Worm (Caenorhabditis elegans): ENCODE data around the gene srv-30.

The srv-30 gene

ce11 chrIV:6294081-6294480 lies 24.8 kb upstream of the srv-30 start, which contains the start of gene hil-2:
hil-2 (plus strand) TSS chrIV:6294240.
- TF ChIP-seq F13H6.1 (tag; optimal IDR thresholded peaks at IDR 0.05) (no peak), unc-55 (GFP tag; optimal IDR thresholded peaks at IDR 0.05) (peak; percentile 21), mbf-1 (tag; optimal IDR thresholded peaks at IDR 0.05) (no peak), C34F6.9 (tag; optimal IDR thresholded peaks at IDR 0.05) (no peak), nhr-10 (tag; optimal IDR thresholded peaks at IDR 0.05) (no peak), elt-1 (tag; optimal IDR thresholded peaks at IDR 0.05) (no peak), nhr-77 (tag; optimal IDR thresholded peaks at IDR 0.05) (no peak), snpc-4 (tag; optimal IDR thresholded peaks at IDR 0.05) (no peak)

ce11 chrIV:6290741-6291140 lies 21.5 kb upstream of the srv-30 start, which contains the start of gene srv-24:
srv-24 (minus strand) TSS chrIV:6290841.
- no peak for TF ChIP-seq nhr-12 (tag; optimal IDR thresholded peaks at IDR 0.05)
- TF ChIP-seq blmp-1 (tag; optimal IDR thresholded peaks at IDR 0.05; ENCODE audit: insufficient read depth), result no peak
- no peak for TF ChIP-seq aly-2 (tag; optimal IDR thresholded peaks at IDR 0.05)
- no peak for TF ChIP-seq snpc-4 (tag; optimal IDR thresholded peaks at IDR 0.05)
- no peak for TF ChIP-seq lin-39 (tag; optimal IDR thresholded peaks at IDR 0.05)
- TF ChIP-seq sma-9 (GFP tag; optimal IDR thresholded peaks at IDR 0.05), result no peak
- TF ChIP-seq sma-9 (tag; optimal IDR thresholded peaks at IDR 0.05), result no peak
- no peak for TF ChIP-seq ceh-82 (tag; optimal IDR thresholded peaks at IDR 0.05)
- no peak for TF ChIP-seq mdl-1 (tag; optimal IDR thresholded peaks at IDR 0.05)
- no peak for TF ChIP-seq zag-1 (tag; optimal IDR thresholded peaks at IDR 0.05)
- TF ChIP-seq nhr-129 (tag; optimal IDR thresholded peaks at IDR 0.05), result no peak
- TF ChIP-seq ztf-11 (tag; optimal IDR thresholded peaks at IDR 0.05), result no peak
- no peak for TF ChIP-seq ama-1 (optimal IDR thresholded peaks at IDR 0.05)

- TF ChIP-seq ceh-16 (tag; optimal IDR thresholded peaks at IDR 0.05) (no peak), elt-3 (tag; optimal IDR thresholded peaks at IDR 0.05) (no peak), lin-11 (tag; optimal IDR thresholded peaks at IDR 0.05) (no peak), aly-2 (tag; optimal IDR thresholded peaks at IDR 0.05) (no peak), snpc-4 (tag; optimal IDR thresholded peaks at IDR 0.05) (no peak), alr-1 (tag; optimal IDR thresholded peaks at IDR 0.05) (no peak), mdl-1 (tag; optimal IDR thresholded peaks at IDR 0.05) (no peak), gmeb-1 (tag; optimal IDR thresholded peaks at IDR 0.05) (no peak), nhr-129 (tag; optimal IDR thresholded peaks at IDR 0.05) (no peak)
Measured at ce11 chrIV:6284277-6284676, 15.0 kb upstream of the srv-30 start, which contains the start of gene ops-1. ops-1 (minus strand) TSS chrIV:6284377.

- TF ChIP-seq unc-55 (GFP tag; optimal IDR thresholded peaks at IDR 0.05) (no peak), nhr-23 (tag; optimal IDR thresholded peaks at IDR 0.05) (no peak), elt-3 (tag; optimal IDR thresholded peaks at IDR 0.05) (no peak), ama-1 (optimal IDR thresholded peaks at IDR 0.05) (no peak), Y55F3AM.14 (GFP tag; optimal IDR thresholded peaks at IDR 0.05) (no peak), unc-39 (tag; optimal IDR thresholded peaks at IDR 0.05) (no peak), nhr-11 (tag; optimal IDR thresholded peaks at IDR 0.05) (no peak), ztf-11 (tag; optimal IDR thresholded peaks at IDR 0.05) (no peak), nhr-25 (tag; optimal IDR thresholded peaks at IDR 0.05) (no peak)
Measured at ce11 chrIV:6282143-6282542, 12.9 kb upstream of the srv-30 start, which contains the start of gene srv-32. srv-32 (minus strand) TSS chrIV:6282243.

- TF ChIP-seq elt-3 (tag; optimal IDR thresholded peaks at IDR 0.05) (no peak), unc-62 (GFP tag; optimal IDR thresholded peaks at IDR 0.05) (no peak), nhr-10 (tag; optimal IDR thresholded peaks at IDR 0.05) (no peak), sem-4 (tag; optimal IDR thresholded peaks at IDR 0.05) (no peak), ztf-1 (GFP tag; conservative IDR thresholded peaks at IDR 0.05) (no peak), F13H6.1 (tag; optimal IDR thresholded peaks at IDR 0.05) (no peak)
Measured at ce11 chrIV:6279392-6279791, 10.1 kb upstream of the srv-30 start, which contains the start of gene sams-5. sams-5 (minus strand) TSS chrIV:6279522.

- TF ChIP-seq C34F6.9 (tag; optimal IDR thresholded peaks at IDR 0.05) (no peak), mdl-1 (tag; optimal IDR thresholded peaks at IDR 0.05) (no peak), aly-2 (tag; optimal IDR thresholded peaks at IDR 0.05) (no peak), ama-1 (optimal IDR thresholded peaks at IDR 0.05) (no peak), peb-1 (tag; optimal IDR thresholded peaks at IDR 0.05) (no peak), nhr-11 (tag; optimal IDR thresholded peaks at IDR 0.05) (no peak), skn-1 (tag; optimal IDR thresholded peaks at IDR 0.05) (no peak), crh-2 (tag; optimal IDR thresholded peaks at IDR 0.05) (no peak), gmeb-1 (tag; optimal IDR thresholded peaks at IDR 0.05) (peak; percentile 24), ceh-82 (tag; optimal IDR thresholded peaks at IDR 0.05) (no peak), lsy-2 (tag; optimal IDR thresholded peaks at IDR 0.05) (no peak), ztf-4 (tag; optimal IDR thresholded peaks at IDR 0.05) (no peak), fos-1 (tag; optimal IDR thresholded peaks at IDR 0.05) (peak; percentile 94), F13H6.1 (tag; optimal IDR thresholded peaks at IDR 0.05) (no peak)
Measured at ce11 chrIV:6275671-6276209, 6.5 kb upstream of the srv-30 start, which contains the start of the genes aat-4 and T13A10.1. aat-4 (minus strand) TSS chrIV:6275721. T13A10.1 (plus strand) TSS chrIV:6276081.
